Worm (Caenorhabditis elegans): Measurements from ENCODE around the gene K07G6.1.

DNA sequence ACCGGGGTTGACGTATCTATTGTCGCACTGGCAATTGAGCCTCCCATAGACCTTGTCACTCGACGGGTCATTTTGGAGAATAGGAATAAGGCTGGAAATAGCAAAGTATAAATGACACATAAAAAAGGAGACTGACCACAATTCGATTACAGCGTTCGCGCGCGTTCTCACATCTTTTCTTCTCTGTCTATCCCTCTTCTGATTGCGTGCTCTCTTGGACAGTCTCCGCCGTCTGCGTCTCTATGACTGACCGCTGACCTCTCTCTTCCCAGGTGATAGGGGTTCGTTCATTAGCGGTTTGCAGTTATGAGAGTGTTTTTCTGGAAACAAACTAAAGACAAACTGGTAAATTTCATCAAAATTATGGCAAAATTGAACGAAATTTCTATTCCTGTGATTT lies 5.0 kb upstream of the K07G6.1 start, which contains the start of gene ceh-83:
- no peak for TF ChIP-seq ztf-7 (tag; optimal IDR thresholded peaks at IDR 0.05)
- TF ChIP-seq ztf-11 (tag; optimal IDR thresholded peaks at IDR 0.05) = no peak
- no peak for TF ChIP-seq gei-8 (GFP tag; optimal IDR thresholded peaks at IDR 0.05)
- TF ChIP-seq egl-43 (GFP tag; IDR thresholded peaks at IDR 0.05) = no peak
- TF ChIP-seq pha-4 (GFP tag; IDR thresholded peaks at IDR 0.05) = no peak
- no peak for TF ChIP-seq pha-4 (tag; optimal IDR thresholded peaks at IDR 0.05)
- no peak for TF ChIP-seq unc-130 (GFP tag; optimal IDR thresholded peaks at IDR 0.05)

Data from whole organism, L4 larva.